Fruit fly (Drosophila melanogaster): ENCODE results near the gene Cpr66D.

The Cpr66D gene

dm6 chr3L:8688694-8689291 is 48.6 kb downstream of the Cpr66D start (continued):
- TF ChIP-seq CG11398 (GFP tag; optimal IDR thresholded peaks at IDR 0.05): no peak
- peak; percentile 76; the same call in 1 of the 4 replicates for TF ChIP-seq chinmo (GFP tag; IDR thresholded peaks at IDR 0.05; ENCODE audit: partially characterized antibody)
- no peak for TF ChIP-seq wdn (GFP tag; IDR thresholded peaks at IDR 0.05)
- TF ChIP-seq CG8089 (GFP tag; optimal IDR thresholded peaks at IDR 0.05): no peak
- TF ChIP-seq hbn (GFP tag; IDR thresholded peaks at IDR 0.05; ENCODE audit: partially characterized antibody): no peak
- TF ChIP-seq insv (GFP tag; optimal IDR thresholded peaks at IDR 0.05): no peak
- TF ChIP-seq Optix (GFP tag; IDR thresholded peaks at IDR 0.05): no peak
- peak; percentile 15; the same call in 1 of the 2 replicates for TF ChIP-seq slbo (GFP tag; IDR thresholded peaks at IDR 0.05)
- TF ChIP-seq otp (GFP tag; IDR thresholded peaks at IDR 0.05): no peak
- no peak for TF ChIP-seq Deaf1 (tag; optimal IDR thresholded peaks at IDR 0.05)
- no peak for TF ChIP-seq ind (GFP tag; optimal IDR thresholded peaks at IDR 0.05)
- TF ChIP-seq CG9797 (GFP tag; optimal IDR thresholded peaks at IDR 0.05): no peak
- no peak for TF ChIP-seq HmgZ (tag; optimal IDR thresholded peaks at IDR 0.05)
- no peak for TF ChIP-seq Hr3 (GFP tag; optimal IDR thresholded peaks at IDR 0.05)
- TF ChIP-seq CG17829 (tag; optimal IDR thresholded peaks at IDR 0.05): no peak
- TF ChIP-seq Hr39 (optimal IDR thresholded peaks at IDR 0.05): no peak
- TF ChIP-seq CG4707 (GFP tag; optimal IDR thresholded peaks at IDR 0.05): no peak
- TF ChIP-seq trem (tag; optimal IDR thresholded peaks at IDR 0.05): no peak
- TF ChIP-seq fru (optimal IDR thresholded peaks at IDR 0.05): no peak
- TF ChIP-seq tap (tag; optimal IDR thresholded peaks at IDR 0.05): no peak
- no peak for TF ChIP-seq Lpt (GFP tag; optimal IDR thresholded peaks at IDR 0.05)
- no peak for TF ChIP-seq Hand (GFP tag; optimal IDR thresholded peaks at IDR 0.05)
- 0 out of 3 replicates have a peak, but pooled peaks have one; percentile 15 for TF ChIP-seq row (GFP tag; IDR thresholded peaks at IDR 0.05)
- no peak for TF ChIP-seq Med (GFP tag)
- TF ChIP-seq zfh1 (GFP tag; IDR thresholded peaks at IDR 0.05): 0 out of 3 replicates have a peak, but pooled peaks have one; percentile 14
- TF ChIP-seq tll (GFP tag; optimal IDR thresholded peaks at IDR 0.05): no peak
- TF ChIP-seq CG3407 (GFP tag; optimal IDR thresholded peaks at IDR 0.05): no peak
- no peak for TF ChIP-seq CG6765 (GFP tag; optimal IDR thresholded peaks at IDR 0.05)
- peak; percentile 90 for TF ChIP-seq CG3995 (GFP tag; optimal IDR thresholded peaks at IDR 0.05)
- TF ChIP-seq bcd (GFP tag; optimal IDR thresholded peaks at IDR 0.05): no peak
- TF ChIP-seq Hsf (GFP tag; optimal IDR thresholded peaks at IDR 0.05): no peak
- no peak for TF ChIP-seq CG10274 (GFP tag; optimal IDR thresholded peaks at IDR 0.05)
- no peak for TF ChIP-seq CG17568 (GFP tag; optimal IDR thresholded peaks at IDR 0.05)
- no peak for TF ChIP-seq pnt (GFP tag; optimal IDR thresholded peaks at IDR 0.05)
- TF ChIP-seq CG15011 (GFP tag; optimal IDR thresholded peaks at IDR 0.05): no peak
- TF ChIP-seq pan (optimal IDR thresholded peaks at IDR 0.05): no peak
- peak in 1 of 2 experiments; percentile 24 for TF ChIP-seq pan (GFP tag; optimal IDR thresholded peaks at IDR 0.05 in 1 of 2, IDR thresholded peaks at IDR 0.05 in 1 of 2)
- no peak for TF ChIP-seq HLHmδ (GFP tag; optimal IDR thresholded peaks at IDR 0.05)
- TF ChIP-seq hb (GFP tag; IDR thresholded peaks at IDR 0.05; ENCODE audit: partially characterized antibody): no peak
- TF ChIP-seq CG2875 (GFP tag; optimal IDR thresholded peaks at IDR 0.05): no peak
- no peak for TF ChIP-seq CG12769 (tag; optimal IDR thresholded peaks at IDR 0.05)
- TF ChIP-seq gsb-n (tag; optimal IDR thresholded peaks at IDR 0.05): no peak
- TF ChIP-seq Scr (GFP tag; IDR thresholded peaks at IDR 0.05; ENCODE audit: partially characterized antibody): no peak
- TF ChIP-seq CG34224 (GFP tag; IDR thresholded peaks at IDR 0.05; ENCODE audit: partially characterized antibody): no peak
- no peak for TF ChIP-seq CG3281 (GFP tag; optimal IDR thresholded peaks at IDR 0.05)
- TF ChIP-seq CG8359 (GFP tag; optimal IDR thresholded peaks at IDR 0.05; ENCODE audit: borderline replicate concordance): no peak
- TF ChIP-seq CG4424 (GFP tag; optimal IDR thresholded peaks at IDR 0.05): no peak
- TF ChIP-seq sob (GFP tag; IDR thresholded peaks at IDR 0.05): no peak
- no peak for TF ChIP-seq CG17802 (tag; optimal IDR thresholded peaks at IDR 0.05)
- TF ChIP-seq pita (GFP tag; optimal IDR thresholded peaks at IDR 0.05): no peak
- no peak for TF ChIP-seq zen (tag; optimal IDR thresholded peaks at IDR 0.05)
